Worm (Caenorhabditis elegans): Measurements from ENCODE around the gene pqn-15.

DNA sequence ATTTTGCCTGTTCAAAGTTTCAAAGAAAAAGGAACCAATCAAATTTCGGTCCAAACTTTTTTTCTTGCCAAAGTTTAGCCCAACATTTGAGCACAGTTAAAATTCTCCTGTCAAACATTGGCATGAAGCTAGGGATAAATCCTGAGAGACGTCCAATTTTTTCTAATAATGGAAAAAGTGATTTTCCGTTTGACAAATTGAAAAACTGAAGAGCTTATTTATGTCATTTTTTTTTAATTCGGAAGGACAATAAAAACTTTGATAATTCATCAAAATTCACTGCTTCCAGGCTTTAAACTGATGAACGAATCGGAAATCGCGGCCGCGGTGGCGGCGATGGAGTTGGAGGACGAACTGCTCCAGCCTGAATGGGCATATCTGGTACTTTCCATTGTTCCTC lies 13.8 kb upstream of the pqn-15 start, which contains the start of gene dop-6:
- TF ChIP-seq Y79H2A.3 (GFP tag; conservative IDR thresholded peaks at IDR 0.05), result no peak
- no peak for TF ChIP-seq ztf-22 (GFP tag; optimal IDR thresholded peaks at IDR 0.05)
- TF ChIP-seq T26A5.8 (tag; optimal IDR thresholded peaks at IDR 0.05), result no peak
- no peak for TF ChIP-seq lin-35 (GFP tag; optimal IDR thresholded peaks at IDR 0.05)
- no peak for TF ChIP-seq B0035.1 (tag; optimal IDR thresholded peaks at IDR 0.05)
- TF ChIP-seq aptf-2 (GFP tag; conservative IDR thresholded peaks at IDR 0.05), result no peak
- TF ChIP-seq efl-1 (GFP tag; optimal IDR thresholded peaks at IDR 0.05), result no peak
- TF ChIP-seq F52B5.7 (tag; optimal IDR thresholded peaks at IDR 0.05), result no peak
- TF ChIP-seq Y95B8A.8 (GFP tag; IDR thresholded peaks at IDR 0.05), result no peak
